Worm (Caenorhabditis elegans): ENCODE results near the gene cct-3.
A peak's percentile ranks its signal among the peaks of the same experiment; 100 is the strongest.

Gene cct-3

ce11 chrII:2207812-2208211, 25.5 kb upstream of the cct-3 start, which contains the start of gene Y59C2A.1:
Y59C2A.1 (plus strand) TSS chrII:2208112.
- TF ChIP-seq rnt-1 (tag; optimal IDR thresholded peaks at IDR 0.05), result no peak
- no peak for TF ChIP-seq lir-3 (tag; optimal IDR thresholded peaks at IDR 0.05; ENCODE audit: poor library complexity)
- TF ChIP-seq nhr-77 (tag; optimal IDR thresholded peaks at IDR 0.05), result no peak
- no peak for TF ChIP-seq snu-23 (GFP tag; optimal IDR thresholded peaks at IDR 0.05)
- no peak for TF ChIP-seq jun-1 (tag; optimal IDR thresholded peaks at IDR 0.05)
- no peak for TF ChIP-seq pqm-1 (tag; optimal IDR thresholded peaks at IDR 0.05)
- no peak for TF ChIP-seq C04F5.9 (tag; optimal IDR thresholded peaks at IDR 0.05)
- no peak for TF ChIP-seq zag-1 (tag; optimal IDR thresholded peaks at IDR 0.05)
- no peak for TF ChIP-seq ztf-4 (tag; optimal IDR thresholded peaks at IDR 0.05)
- no peak for TF ChIP-seq ces-1 (GFP tag; optimal IDR thresholded peaks at IDR 0.05)
- TF ChIP-seq F16B12.6 (tag; optimal IDR thresholded peaks at IDR 0.05), result no peak
- TF ChIP-seq hpl-2 (GFP tag; optimal IDR thresholded peaks at IDR 0.05), result no peak

- TF ChIP-seq hlh-17 (GFP tag; optimal IDR thresholded peaks at IDR 0.05; ENCODE audit: borderline replicate concordance) (no peak), fkh-4 (tag; optimal IDR thresholded peaks at IDR 0.05; ENCODE audit: borderline replicate concordance) (no peak), lin-13 (GFP tag; optimal IDR thresholded peaks at IDR 0.05) (no peak), nhr-90 (tag; optimal IDR thresholded peaks at IDR 0.05; ENCODE audit: poor library complexity) (no peak), nhr-11 (tag; optimal IDR thresholded peaks at IDR 0.05) (no peak), zag-1 (tag; optimal IDR thresholded peaks at IDR 0.05) (no peak), isw-1 (GFP tag; IDR thresholded peaks at IDR 0.05) (no peak), ceh-63 (GFP tag; optimal IDR thresholded peaks at IDR 0.05) (no peak), jun-1 (tag; optimal IDR thresholded peaks at IDR 0.05) (no peak), pqm-1 (tag; optimal IDR thresholded peaks at IDR 0.05) (no peak)
These were observed 17.8 kb upstream of the cct-3 start for ce11 chrII:2215512-2215911.

DNA sequence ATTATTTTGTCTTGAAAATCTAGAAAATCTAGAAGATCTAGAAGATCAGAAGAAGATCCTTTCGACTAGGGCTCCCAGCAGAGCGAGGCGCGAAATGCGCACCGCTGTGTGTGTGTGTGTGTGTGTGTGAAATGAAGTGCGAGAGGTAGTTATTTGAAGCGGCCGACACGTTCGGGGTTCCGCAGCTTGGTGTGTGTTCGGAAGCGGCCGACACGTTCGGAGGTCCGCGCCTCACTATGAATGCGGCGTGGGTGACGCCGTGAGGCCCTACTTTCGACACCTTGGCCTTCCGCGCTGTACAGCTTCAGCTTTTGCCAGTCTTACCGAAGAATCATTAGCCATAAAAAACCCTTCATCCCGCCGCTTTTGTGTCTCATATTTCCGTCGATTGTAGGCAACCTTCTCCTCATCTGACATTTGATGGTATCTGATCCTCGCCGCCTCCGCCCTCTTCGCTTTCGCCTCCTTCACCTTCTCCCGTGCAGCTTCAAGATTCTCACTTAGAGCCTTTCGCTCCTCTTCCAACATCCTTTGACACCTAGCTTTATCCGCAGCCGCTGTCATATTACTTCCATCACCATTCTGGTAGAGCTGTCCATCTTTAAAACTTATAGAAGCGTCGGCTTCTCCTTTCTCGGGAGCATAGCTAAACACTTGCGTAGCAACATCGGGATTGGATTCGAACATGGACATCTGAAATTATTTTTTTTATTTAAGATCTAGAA, 16.2 kb upstream of the cct-3 start:
- TF ChIP-seq unc-98 (GFP tag; IDR thresholded peaks at IDR 0.05) (no peak), nhr-12 (tag; optimal IDR thresholded peaks at IDR 0.05) (no peak), sptf-1 (tag; optimal IDR thresholded peaks at IDR 0.05) (no peak), unc-130 (tag; optimal IDR thresholded peaks at IDR 0.05) (no peak), C16A3.4 (tag; optimal IDR thresholded peaks at IDR 0.05) (no peak), egl-13 (tag; optimal IDR thresholded peaks at IDR 0.05) (no peak), nhr-237 (tag; optimal IDR thresholded peaks at IDR 0.05) (no peak), lin-35 (GFP tag; optimal IDR thresholded peaks at IDR 0.05) (no peak), ceh-82 (tag; optimal IDR thresholded peaks at IDR 0.05) (no peak), pax-3 (tag; optimal IDR thresholded peaks at IDR 0.05) (no peak), snpc-4 (tag; optimal IDR thresholded peaks at IDR 0.05) (no peak), skn-1 (tag; optimal IDR thresholded peaks at IDR 0.05) (no peak), lsy-2 (tag; optimal IDR thresholded peaks at IDR 0.05) (no peak), swsn-7 (tag; optimal IDR thresholded peaks at IDR 0.05) (no peak), lin-15B (tag; optimal IDR thresholded peaks at IDR 0.05) (no peak), efl-3 (GFP tag; optimal IDR thresholded peaks at IDR 0.05) (no peak), nhr-90 (tag; optimal IDR thresholded peaks at IDR 0.05; ENCODE audit: poor library complexity) (no peak), blmp-1 (tag; optimal IDR thresholded peaks at IDR 0.05) (no peak), fkh-4 (tag; optimal IDR thresholded peaks at IDR 0.05; ENCODE audit: borderline replicate concordance) (no peak)

DNA sequence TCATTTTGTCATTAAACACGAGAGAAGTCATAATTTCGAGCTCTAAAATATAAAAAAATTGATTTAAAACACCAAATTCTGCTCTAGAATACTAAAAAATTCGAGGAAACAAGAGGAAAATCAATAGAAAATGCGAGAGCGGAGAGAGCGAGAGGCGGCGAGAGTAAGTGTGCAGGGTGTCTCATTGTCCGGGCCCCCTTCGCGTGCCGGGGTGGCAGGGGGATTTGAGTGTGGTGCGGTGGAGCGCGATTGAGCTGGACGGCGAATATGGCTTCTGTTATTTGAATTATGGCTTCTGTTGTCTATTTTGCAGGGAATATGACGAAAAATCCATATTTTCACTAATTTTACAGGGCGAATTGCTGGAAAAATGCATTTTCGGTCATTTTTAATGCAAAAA, 13.5 kb upstream of the cct-3 start, which contains the start of gene Y59C2A.3:
TSS of gene Y59C2A.3 (minus strand) at position 42 of the 400 bp plus-strand sequence.
- peak; percentile 40 for TF ChIP-seq rnt-1 (tag; optimal IDR thresholded peaks at IDR 0.05)
- no peak for TF ChIP-seq unc-30 (tag; optimal IDR thresholded peaks at IDR 0.05)
- TF ChIP-seq grh-1 (GFP tag; IDR thresholded peaks at IDR 0.05), result no peak
- TF ChIP-seq pax-3 (tag; optimal IDR thresholded peaks at IDR 0.05), result no peak
- no peak for TF ChIP-seq nhr-237 (tag; optimal IDR thresholded peaks at IDR 0.05)
- no peak for TF ChIP-seq fkh-4 (tag; optimal IDR thresholded peaks at IDR 0.05; ENCODE audit: borderline replicate concordance)
- TF ChIP-seq ztf-11 (tag; optimal IDR thresholded peaks at IDR 0.05), result no peak
- TF ChIP-seq nhr-90 (tag; optimal IDR thresholded peaks at IDR 0.05; ENCODE audit: poor library complexity), result no peak
- TF ChIP-seq nhr-71 (tag; optimal IDR thresholded peaks at IDR 0.05), result no peak
- TF ChIP-seq zag-1 (tag; optimal IDR thresholded peaks at IDR 0.05), result no peak
- no peak for TF ChIP-seq irx-1 (tag; optimal IDR thresholded peaks at IDR 0.05)
- no peak for TF ChIP-seq hlh-17 (GFP tag; optimal IDR thresholded peaks at IDR 0.05; ENCODE audit: borderline replicate concordance)
- TF ChIP-seq alr-1 (tag; optimal IDR thresholded peaks at IDR 0.05; ENCODE audit: borderline replicate concordance), result no peak
- TF ChIP-seq ceh-88 (GFP tag; IDR thresholded peaks at IDR 0.05), result no peak
- no peak for TF ChIP-seq sox-4 (tag; optimal IDR thresholded peaks at IDR 0.05)
- no peak for TF ChIP-seq C04F5.9 (tag; optimal IDR thresholded peaks at IDR 0.05)
- no peak for TF ChIP-seq jun-1 (tag; optimal IDR thresholded peaks at IDR 0.05)
- TF ChIP-seq unc-86 (tag; optimal IDR thresholded peaks at IDR 0.05), result no peak
- TF ChIP-seq unc-98 (GFP tag; IDR thresholded peaks at IDR 0.05), result no peak
- peak; percentile 52 to 56 for TF ChIP-seq efl-1 (optimal IDR thresholded peaks at IDR 0.05)
- peak; percentile 50 to 56 for TF ChIP-seq efl-1 (GFP tag; optimal IDR thresholded peaks at IDR 0.05 in 1 of 2)

Data from whole organism, L1 larva.